Fruit fly (Drosophila melanogaster): ENCODE data around the gene CG12985.
"Not testable (repeated sequence)": the region's sequence is repeated elsewhere in the genome, so short reads cannot be mapped to it uniquely, and the experiment has no call there.

The CG12985 gene

DNA sequence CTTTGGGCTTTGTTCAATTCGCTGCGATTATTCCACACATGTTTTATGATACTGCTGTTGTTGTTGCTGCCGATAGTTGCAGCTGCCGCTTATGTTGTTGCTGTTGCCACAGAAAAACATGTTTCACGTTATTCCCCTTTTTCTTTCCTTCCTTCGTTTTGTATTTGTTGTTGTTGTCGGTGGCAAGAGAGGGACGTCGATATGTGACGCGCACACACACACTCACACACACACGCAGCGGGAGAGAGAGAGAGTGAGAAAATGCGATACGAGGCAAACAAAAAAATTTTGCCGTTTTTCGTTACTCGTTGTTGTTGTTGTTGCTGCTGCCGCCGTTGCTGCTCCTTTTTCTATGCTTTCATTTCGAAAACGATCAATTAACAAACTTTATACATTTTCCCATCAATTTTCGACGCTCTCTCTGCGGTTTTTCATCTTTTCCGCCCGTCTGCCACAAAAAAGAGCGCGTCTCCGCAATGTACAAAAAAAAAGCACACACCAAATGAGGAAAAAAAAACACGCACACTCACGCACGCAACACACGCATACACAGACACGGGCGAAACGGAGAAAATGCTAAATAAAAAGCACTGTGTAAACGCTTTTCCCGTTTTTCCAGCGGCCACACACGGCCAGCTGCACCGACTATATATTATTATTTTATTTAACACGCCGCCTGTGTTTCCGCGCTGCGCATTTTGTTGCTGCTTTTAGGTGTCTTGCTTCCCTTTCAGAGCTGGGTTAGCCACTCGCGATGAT lies 3.1 kb downstream of the CG12985 start:
- no peak for TF ChIP-seq CG8478 (optimal IDR thresholded peaks at IDR 0.05)
- TF ChIP-seq CTCF (optimal IDR thresholded peaks at IDR 0.05), result no peak

- TF ChIP-seq CTCF (optimal IDR thresholded peaks at IDR 0.05) (peak; percentile 24 to 58), CG8478 (optimal IDR thresholded peaks at IDR 0.05) (no peak)
Observed at dm6 chrX:17887208-17887627, 3.7 kb downstream of the CG12985 start, which contains the start of gene mnb. TSS of gene mnb (minus strand) at chrX:17887222.

- no peak for TF ChIP-seq CG8478 (optimal IDR thresholded peaks at IDR 0.05)
- TF ChIP-seq CTCF (optimal IDR thresholded peaks at IDR 0.05), result no peak
Observed at dm6 chrX:17887877-17888276, 4.4 kb downstream of the CG12985 start, which contains the start of gene CG6788. TSS of gene CG6788 (plus strand) at chrX:17888177.

dm6 chrX:17889247-17889646 lies 5.7 kb downstream of the CG12985 start, which contains the start of gene Gss1:
TSS of gene Gss1 (plus strand) at chrX:17889547.
- not testable (repeated sequence) for TF ChIP-seq CG8478, CTCF (optimal IDR thresholded peaks at IDR 0.05)

- TF ChIP-seq CTCF, CG8478 (optimal IDR thresholded peaks at IDR 0.05): not testable (repeated sequence)
Observed at dm6 chrX:17899402-17899801, 15.9 kb downstream of the CG12985 start, which contains the start of gene Gss2. TSS of gene Gss2 (plus strand) at chrX:17899702.

DNA sequence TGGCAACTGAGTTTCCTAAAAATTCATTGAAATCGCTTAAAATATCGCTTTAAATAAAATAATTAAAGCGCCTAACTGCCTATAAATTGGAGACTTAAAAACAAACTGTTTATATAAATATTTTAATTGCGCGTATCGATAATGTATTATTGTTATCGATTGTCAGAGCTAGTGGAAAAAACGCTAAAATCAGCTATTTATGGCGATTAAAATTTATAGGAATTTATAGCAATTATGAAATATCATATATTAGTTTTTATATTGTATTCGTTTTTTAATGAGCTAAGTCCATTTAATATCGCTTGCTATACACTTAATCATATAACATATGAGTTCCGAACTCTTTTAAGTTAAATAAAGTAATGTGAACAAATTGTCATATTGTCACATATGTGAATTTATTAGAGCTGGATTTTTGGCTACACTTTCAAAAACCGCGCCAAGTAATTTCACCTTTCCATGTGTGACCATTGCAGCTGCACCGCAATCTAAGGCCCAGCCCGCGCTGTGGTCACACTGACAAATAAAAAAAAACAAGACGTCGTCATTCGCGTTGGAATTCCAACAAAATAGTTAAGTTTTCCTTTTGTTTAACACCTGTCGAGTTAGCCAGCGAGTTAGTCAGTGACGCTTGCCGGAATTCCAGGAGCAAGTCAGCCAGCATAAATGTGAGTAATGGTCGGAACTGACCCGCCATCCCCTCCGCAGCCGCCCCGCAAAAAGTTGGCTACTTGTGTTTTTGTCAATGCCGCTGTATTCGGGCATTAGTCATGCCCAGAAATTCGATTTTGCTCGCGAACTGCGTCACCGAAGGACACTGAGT lies 23.9 kb downstream of the CG12985 start, which contains the start of the genes CG7772 and Vps4:
TSS of gene CG7772 (minus strand) at position 78 of the 823 bp plus-strand sequence.
TSS of gene Vps4 (plus strand) at position 509 of the 823 bp plus-strand sequence.
- TF ChIP-seq CG8478 (optimal IDR thresholded peaks at IDR 0.05), result no peak
- TF ChIP-seq CTCF (optimal IDR thresholded peaks at IDR 0.05), result no peak

DNA sequence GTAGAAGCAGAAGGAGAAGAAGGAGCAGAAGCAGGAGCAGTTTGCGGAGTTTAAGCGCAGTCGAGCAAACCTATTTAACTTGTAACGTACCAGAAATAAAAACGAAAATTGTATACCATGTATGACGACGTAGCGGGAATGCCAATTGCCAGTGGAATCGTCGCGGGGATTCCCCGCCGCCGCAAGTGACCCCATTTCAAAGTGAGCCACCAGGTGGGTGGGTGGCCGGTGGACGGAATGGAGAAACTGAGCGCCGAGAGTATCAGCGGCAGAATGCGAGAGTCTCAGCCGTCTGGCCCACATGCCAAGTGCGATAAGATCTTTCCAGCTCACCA lies 27.1 kb downstream of the CG12985 start:
- TF ChIP-seq CG8478 (optimal IDR thresholded peaks at IDR 0.05) (no peak), CTCF (optimal IDR thresholded peaks at IDR 0.05) (no peak)

- TF ChIP-seq CTCF (optimal IDR thresholded peaks at IDR 0.05) (no peak), CG8478 (optimal IDR thresholded peaks at IDR 0.05) (no peak)
Observed at dm6 chrX:17910941-17911703, 27.6 kb downstream of the CG12985 start, which contains the start of gene CG6847. TSS of gene CG6847 (plus strand) at chrX:17911462.

- peak; percentile 43 to 58 for TF ChIP-seq CTCF (optimal IDR thresholded peaks at IDR 0.05)
- no peak for TF ChIP-seq CG8478 (optimal IDR thresholded peaks at IDR 0.05)
Observed at dm6 chrX:17912514-17912913, 29.0 kb downstream of the CG12985 start.

DNA sequence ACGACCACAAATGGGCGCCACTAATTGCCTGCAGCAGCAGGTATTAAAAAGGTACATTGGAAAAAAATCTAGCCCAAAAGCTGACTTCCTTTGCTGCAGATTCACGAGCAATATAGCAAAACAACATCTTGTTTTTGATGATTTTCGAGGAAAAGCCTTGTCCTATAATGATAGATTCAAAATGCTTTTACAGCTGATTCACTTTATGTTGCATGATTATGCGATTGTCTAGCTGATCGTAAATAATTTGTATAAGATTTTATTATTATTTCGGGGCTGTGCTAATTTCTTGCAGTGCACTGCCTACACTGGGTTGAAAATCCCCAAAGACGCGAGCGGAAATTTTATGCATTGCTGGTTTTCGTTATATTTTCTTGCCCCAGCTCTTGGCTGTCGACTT lies 31.0 kb downstream of the CG12985 start:
- no peak for TF ChIP-seq CTCF (optimal IDR thresholded peaks at IDR 0.05)
- TF ChIP-seq CG8478 (optimal IDR thresholded peaks at IDR 0.05), result no peak

- TF ChIP-seq CTCF (optimal IDR thresholded peaks at IDR 0.05) (no peak), CG8478 (optimal IDR thresholded peaks at IDR 0.05) (no peak)
Observed at dm6 chrX:17915929-17916328, 32.4 kb downstream of the CG12985 start.

DNA sequence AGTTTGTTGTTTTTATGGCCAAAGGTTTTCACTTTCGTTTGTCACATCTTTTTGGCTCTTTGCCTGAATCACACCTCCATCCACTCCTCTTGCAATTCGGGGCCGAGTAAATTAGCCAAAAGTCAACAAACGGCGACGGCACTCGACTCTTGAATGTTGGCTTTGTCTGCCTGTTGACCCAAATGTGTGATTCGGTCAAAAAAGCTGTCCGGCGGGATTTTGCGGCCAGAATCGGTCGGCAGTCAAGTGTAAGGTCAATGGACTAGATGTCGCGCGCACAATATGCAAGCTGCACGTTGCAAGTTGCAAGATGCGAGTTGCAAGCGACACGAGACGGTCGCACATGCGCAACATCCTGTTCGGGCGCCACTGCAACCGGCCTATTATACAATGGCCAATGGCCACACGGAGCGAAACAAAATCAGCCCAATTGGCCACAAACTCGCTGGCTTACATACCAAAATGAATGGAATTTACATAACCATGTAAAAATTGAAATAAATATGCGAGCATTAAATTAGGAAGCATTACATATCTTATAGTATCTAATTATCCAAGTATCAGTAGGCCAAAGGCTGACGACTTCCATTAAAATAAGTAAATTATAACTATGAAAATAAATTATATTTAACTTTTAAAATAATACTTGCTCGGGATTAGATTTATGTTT lies 34.2 kb downstream of the CG12985 start:
- TF ChIP-seq CTCF (optimal IDR thresholded peaks at IDR 0.05) (no peak), CG8478 (optimal IDR thresholded peaks at IDR 0.05) (no peak)

DNA sequence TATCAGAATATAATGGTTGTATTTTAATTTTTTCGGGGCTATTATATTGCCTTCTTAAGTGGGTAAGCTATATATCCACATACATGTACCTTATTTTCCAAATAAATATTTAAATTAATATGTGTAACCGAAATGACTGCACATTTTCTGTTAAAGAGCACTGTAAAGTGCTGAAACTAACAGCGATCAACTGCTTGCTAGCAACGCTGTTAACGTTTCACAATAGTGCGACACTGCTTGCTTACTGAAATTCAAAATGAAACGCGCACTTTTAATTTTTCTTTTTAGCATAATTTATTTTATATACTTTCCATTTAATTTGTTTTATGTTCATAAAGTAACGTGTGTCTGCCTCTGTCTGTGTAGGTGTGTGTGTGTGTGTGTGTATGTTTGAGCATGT lies 40.5 kb downstream of the CG12985 start:
- TF ChIP-seq CG8478 (optimal IDR thresholded peaks at IDR 0.05) (no peak), CTCF (optimal IDR thresholded peaks at IDR 0.05) (no peak)

All from S2 (cell line).